Worm (Caenorhabditis elegans) whole organism, L3 larva: ENCODE measurements around the gene lido-15.

Source experiments
- jun-1 ChIP-seq: fragments of 150-350 bp; optimal IDR thresholded peaks from 2 replicates; lab custom pipeline; 2014; ENCODE audit warnings: missing biosample characterization, missing genetic modification reagents, missing genetic modification characterization
- lsy-12 ChIP-seq: sonication (generic microtip); optimal IDR thresholded peaks from 2 replicates; lab custom pipeline; 2016; ENCODE audit warnings: mild to moderate bottlenecking, missing genetic modification characterization, missing compliant biosample characterization
- nhr-11 ChIP-seq: fragments of 150-350 bp; optimal IDR thresholded peaks from 2 replicates; lab custom pipeline; 2014; ENCODE audit warnings: missing biosample characterization, missing genetic modification characterization
- nhr-12 ChIP-seq: fragments of 150-350 bp; optimal IDR thresholded peaks from 2 replicates; lab custom pipeline; 2014; ENCODE audit warnings: missing biosample characterization, missing genetic modification characterization
- nhr-237 ChIP-seq: fragments of 150-350 bp; optimal IDR thresholded peaks from 2 replicates; lab custom pipeline; 2014; ENCODE audit warnings: missing biosample characterization, missing genetic modification characterization
- nhr-76 ChIP-seq: fragments of 150-350 bp; sonication (generic microtip); optimal IDR thresholded peaks from 5 replicates; lab custom pipeline; 2014; ENCODE audit warnings: missing biosample characterization, missing genetic modification characterization
- nhr-77 ChIP-seq: fragments of 150-350 bp; optimal IDR thresholded peaks from 2 replicates; lab custom pipeline; 2014; ENCODE audit warnings: missing biosample characterization, missing genetic modification characterization
- pha-4 ChIP-seq: fragments of 150-350 bp; optimal IDR thresholded peaks from 2 replicates; lab custom pipeline; 2014; ENCODE audit warnings: missing biosample characterization, missing genetic modification reagents, missing genetic modification characterization
- pqm-1 ChIP-seq: fragments of 150-350 bp; optimal IDR thresholded peaks from 2 replicates; lab custom pipeline; 2017; ENCODE audit warnings: missing biosample characterization, missing genetic modification characterization, inconsistent platforms
- skn-1 ChIP-seq: fragments of 150-350 bp; optimal IDR thresholded peaks from 2 replicates; lab custom pipeline; 2014; ENCODE audit warnings: missing biosample characterization, missing genetic modification characterization
- unc-62 ChIP-seq: fragments of 150-350 bp; sonication (generic microtip); optimal IDR thresholded peaks from 4 replicates; lab custom pipeline; 2014; ENCODE audit warnings: missing biosample characterization, missing genetic modification reagents, missing genetic modification characterization
- ztf-11 ChIP-seq: fragments of 150-350 bp; optimal IDR thresholded peaks from 2 replicates; lab custom pipeline; 2014; ENCODE audit warnings: missing biosample characterization, missing genetic modification characterization

DNA sequence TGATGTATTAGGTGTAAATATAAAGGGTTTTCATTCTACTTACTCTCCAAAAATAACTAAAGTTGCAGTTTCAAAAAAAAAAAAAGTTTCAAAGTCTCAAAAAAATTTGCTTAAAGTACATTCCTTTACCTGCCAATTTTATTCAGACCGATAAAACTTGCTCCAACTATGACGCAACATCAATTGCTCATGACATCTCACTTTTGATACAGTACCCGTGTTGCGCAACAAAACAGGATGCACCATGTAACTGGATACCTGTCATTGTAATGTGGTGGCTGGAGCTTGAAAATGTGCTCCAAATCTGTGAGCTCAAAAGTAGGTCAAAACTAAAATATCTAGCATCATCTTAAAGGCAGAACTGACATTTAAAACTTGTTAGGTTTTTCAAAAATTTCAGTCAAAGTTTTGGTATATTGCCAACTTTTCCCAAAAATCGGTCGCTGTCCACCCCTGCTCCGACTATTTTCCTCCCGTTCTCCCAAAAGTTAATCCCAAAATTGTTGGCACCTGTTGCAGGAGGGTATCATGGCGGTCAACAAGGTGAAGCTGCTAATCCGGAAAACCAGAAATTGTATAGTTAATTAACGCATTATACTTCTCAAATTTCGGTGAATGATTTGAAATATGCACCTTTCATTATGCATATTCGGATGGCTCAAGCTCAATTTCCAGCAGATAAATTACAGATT is 29.6 kb upstream of the lido-15 start, which contains the start of gene T24E12.2:
- no peak for TF ChIP-seq unc-62 (GFP tag; lab: Kevin White, UChicago)
- no peak for TF ChIP-seq jun-1 (tag; lab: Kevin White, UChicago)
- no peak for TF ChIP-seq nhr-77 (tag; lab: Kevin White, UChicago)
- no peak for TF ChIP-seq nhr-11 (tag; lab: Kevin White, UChicago)
- TF ChIP-seq skn-1, result no peak
- no peak for TF ChIP-seq nhr-76 (tag; lab: Kevin White, UChicago)
- no peak for TF ChIP-seq pha-4
- no peak for TF ChIP-seq ztf-11 (tag; lab: Kevin White, UChicago)
- no peak for TF ChIP-seq pqm-1 (tag; lab: Kevin White, UChicago)
- TF ChIP-seq nhr-12, result no peak
- no peak for TF ChIP-seq lsy-12 (tag; lab: Kevin White, UChicago)
- no peak for TF ChIP-seq nhr-237 (tag; lab: Kevin White, UChicago)
